Worm (Caenorhabditis elegans) whole organism, L1 larva: Measurements from ENCODE around the gene EGAP5.1.

Source experiments
- C34B4.2 ChIP-seq: sonication (generic microtip); optimal IDR thresholded peaks from 2 replicates; lab custom pipeline; 2017; ENCODE audit warnings: mild to moderate bottlenecking, missing genetic modification characterization, missing compliant biosample characterization
- alr-1 ChIP-seq: fragments of 200-800 bp; sonication (Bioruptor generic); optimal IDR thresholded peaks from 2 replicates; lab custom pipeline; 2018; ENCODE audit warnings: borderline replicate concordance, mild to moderate bottlenecking, missing genetic modification characterization, missing compliant biosample characterization
- ama-1 ChIP-seq: fragments of 150-350 bp; optimal IDR thresholded peaks from 2 replicates; lab custom pipeline; 2014
- blmp-1 ChIP-seq: fragments of 150-350 bp; optimal IDR thresholded peaks from 2 replicates; lab custom pipeline; 2014; ENCODE audit warnings: missing biosample characterization, missing genetic modification characterization
- ceh-8 ChIP-seq: fragments of 200-800 bp; sonication (Bioruptor generic); optimal IDR thresholded peaks from 2 replicates; lab custom pipeline; 2018; ENCODE audit warnings: mild to moderate bottlenecking, missing genetic modification characterization, moderate library complexity, missing compliant biosample characterization
- ceh-82 ChIP-seq, 3 experiments: fragments of 150-350 bp in 1 of 3; sonication (generic microtip) in 2 of 3; optimal IDR thresholded peaks; 2 replicates each; lab custom pipeline; 2014 to 2017; ENCODE audit warnings: missing biosample characterization in 3 of 3, missing genetic modification characterization in 3 of 3
- ces-1 ChIP-seq: fragments of 150-350 bp; optimal IDR thresholded peaks from 2 replicates; lab custom pipeline; 2014; ENCODE audit warnings: missing biosample characterization, missing genetic modification reagents, missing genetic modification characterization
- dsc-1 ChIP-seq: sonication (generic microtip); optimal IDR thresholded peaks from 2 replicates; lab custom pipeline; 2016; ENCODE audit warnings: mild to moderate bottlenecking, missing genetic modification characterization, missing compliant biosample characterization
- efl-1 ChIP-seq, 4 experiments: fragments of 150-350 bp; optimal IDR thresholded peaks in 3 of 4; peaks in 1 of 4; 1 replicate in 1 of 4; 2 replicates in 3 of 4; lab custom pipeline; 2014; ENCODE audit warnings: missing biosample characterization in 2 of 4, missing genetic modification characterization in 2 of 4, missing genetic modification reagents in 2 of 4
- efl-3 ChIP-seq: fragments of 200-800 bp; sonication (Bioruptor generic); optimal IDR thresholded peaks from 2 replicates; lab custom pipeline; 2018; ENCODE audit warnings: mild to moderate bottlenecking, missing genetic modification characterization, missing compliant biosample characterization
- fkh-4 ChIP-seq: sonication (generic microtip); optimal IDR thresholded peaks from 2 replicates; lab custom pipeline; 2016; ENCODE audit warnings: missing compliant biosample characterization, missing genetic modification characterization, borderline replicate concordance
- fkh-8 ChIP-seq: sonication (generic microtip); optimal IDR thresholded peaks from 2 replicates; lab custom pipeline; 2016; ENCODE audit warnings: mild to moderate bottlenecking, missing genetic modification characterization, missing compliant biosample characterization
- fos-1 ChIP-seq: fragments of 150-350 bp; optimal IDR thresholded peaks from 2 replicates; lab custom pipeline; 2014; ENCODE audit warnings: missing biosample characterization, missing genetic modification characterization
- grh-1 ChIP-seq: fragments of 200-800 bp; sonication (Bioruptor generic); IDR thresholded peaks from 2 replicates; pipeline ENCODE4 v1.3.6; 2022; ENCODE audit warnings: missing genetic modification reagents, missing genetic modification characterization, missing compliant biosample characterization
- hlh-17 ChIP-seq: fragments of 200-800 bp; sonication (Bioruptor generic); optimal IDR thresholded peaks from 2 replicates; lab custom pipeline; 2018; ENCODE audit warnings: missing genetic modification characterization, mild to moderate bottlenecking, missing compliant biosample characterization, moderate library complexity, borderline replicate concordance
- irx-1 ChIP-seq: sonication (generic microtip); optimal IDR thresholded peaks from 2 replicates; lab custom pipeline; 2016; ENCODE audit warnings: missing genetic modification characterization, missing compliant biosample characterization
- isw-1 ChIP-seq: fragments of 200-800 bp; sonication (Bioruptor generic); IDR thresholded peaks from 2 replicates; pipeline ENCODE4 v1.3.6; 2022; ENCODE audit warnings: missing genetic modification characterization, missing compliant biosample characterization
- jun-1 ChIP-seq: fragments of 150-350 bp; optimal IDR thresholded peaks from 2 replicates; lab custom pipeline; 2014; ENCODE audit warnings: missing biosample characterization, missing genetic modification reagents, missing genetic modification characterization
- lin-13 ChIP-seq: fragments of 150-350 bp; optimal IDR thresholded peaks from 2 replicates; lab custom pipeline; 2014; ENCODE audit warnings: missing biosample characterization, missing genetic modification reagents, missing genetic modification characterization
- lin-14 ChIP-seq: fragments of 200-800 bp; sonication (Bioruptor generic); optimal IDR thresholded peaks from 2 replicates; lab custom pipeline; 2018; ENCODE audit warnings: mild to moderate bottlenecking, missing genetic modification characterization, moderate library complexity, missing compliant biosample characterization
- lin-15B ChIP-seq: fragments of 150-350 bp; sonication (generic microtip); optimal IDR thresholded peaks from 3 replicates; lab custom pipeline; 2014; ENCODE audit warnings: missing biosample characterization, missing genetic modification characterization
- lin-35 ChIP-seq, 2 experiments: fragments of 150-350 bp; optimal IDR thresholded peaks; 2 replicates each; lab custom pipeline; 2014; ENCODE audit warnings: missing biosample characterization in 2 of 2, missing genetic modification characterization in 2 of 2, missing genetic modification reagents in 2 of 2
- lin-39 ChIP-seq: fragments of 150-350 bp; optimal IDR thresholded peaks from 2 replicates; lab custom pipeline; 2014; ENCODE audit warnings: missing biosample characterization, missing genetic modification reagents, missing genetic modification characterization
- lir-3 ChIP-seq: sonication (generic microtip); optimal IDR thresholded peaks from 2 replicates; lab custom pipeline; 2016; ENCODE audit warnings: mild to moderate bottlenecking, missing genetic modification characterization, moderate library complexity, missing compliant biosample characterization; ENCODE audit not compliant: poor library complexity
- lsy-2 ChIP-seq, 2 experiments: fragments of 150-350 bp; optimal IDR thresholded peaks; 2 replicates each; lab custom pipeline; 2014; ENCODE audit warnings: missing biosample characterization in 2 of 2, missing genetic modification characterization in 2 of 2
- mdl-1 ChIP-seq, 2 experiments: fragments of 150-350 bp; optimal IDR thresholded peaks; 2 replicates each; lab custom pipeline; 2014 to 2017; ENCODE audit warnings: missing biosample characterization in 2 of 2, missing genetic modification characterization in 2 of 2, inconsistent platforms in 1 of 2
- mep-1 ChIP-seq: fragments of 150-350 bp; optimal IDR thresholded peaks from 2 replicates; lab custom pipeline; 2014; ENCODE audit warnings: missing biosample characterization, missing genetic modification characterization
- nhr-47 ChIP-seq: sonication (generic microtip); optimal IDR thresholded peaks from 2 replicates; lab custom pipeline; 2016; ENCODE audit warnings: mild to moderate bottlenecking, missing genetic modification characterization, moderate library complexity, missing compliant biosample characterization
- nhr-71 ChIP-seq: sonication (generic microtip); optimal IDR thresholded peaks from 2 replicates; lab custom pipeline; 2016; ENCODE audit warnings: mild to moderate bottlenecking, missing genetic modification characterization, moderate library complexity, missing compliant biosample characterization
- nhr-84 ChIP-seq: sonication (generic microtip); optimal IDR thresholded peaks from 2 replicates; lab custom pipeline; 2017; ENCODE audit warnings: missing biosample characterization, missing genetic modification characterization
- nhr-90 ChIP-seq: sonication (generic microtip); optimal IDR thresholded peaks from 2 replicates; lab custom pipeline; 2016; ENCODE audit warnings: mild to moderate bottlenecking, missing genetic modification characterization, missing compliant biosample characterization; ENCODE audit not compliant: poor library complexity
- pax-3 ChIP-seq: fragments of 200-800 bp; sonication (Bioruptor generic); optimal IDR thresholded peaks from 2 replicates; lab custom pipeline; 2018; ENCODE audit warnings: mild to moderate bottlenecking, missing genetic modification characterization, moderate library complexity, missing compliant biosample characterization
- sox-4 ChIP-seq: sonication (generic microtip); optimal IDR thresholded peaks from 2 replicates; lab custom pipeline; 2016; ENCODE audit warnings: missing genetic modification characterization, missing compliant biosample characterization
- sptf-1 ChIP-seq: fragments of 150-350 bp; optimal IDR thresholded peaks from 2 replicates; lab custom pipeline; 2014; ENCODE audit warnings: missing biosample characterization, missing genetic modification characterization
- swsn-7 ChIP-seq: sonication (generic microtip); optimal IDR thresholded peaks from 2 replicates; lab custom pipeline; 2016; ENCODE audit warnings: missing genetic modification characterization, missing compliant biosample characterization
- unc-30 ChIP-seq: sonication (generic microtip); optimal IDR thresholded peaks from 2 replicates; lab custom pipeline; 2017; ENCODE audit warnings: missing biosample characterization, missing genetic modification characterization
- unc-86 ChIP-seq: sonication (generic microtip); optimal IDR thresholded peaks from 2 replicates; lab custom pipeline; 2016; ENCODE audit warnings: missing genetic modification characterization, missing compliant biosample characterization
- unc-98 ChIP-seq: fragments of 200-800 bp; sonication (Bioruptor generic); IDR thresholded peaks from 2 replicates; pipeline ENCODE4 v1.3.6; 2022; ENCODE audit warnings: missing genetic modification characterization, missing compliant biosample characterization
- vab-15 ChIP-seq: sonication (generic microtip); optimal IDR thresholded peaks from 2 replicates; lab custom pipeline; 2017; ENCODE audit warnings: missing genotype, mild to moderate bottlenecking, missing genetic modification characterization, missing compliant biosample characterization
- ztf-11 ChIP-seq, 2 experiments: sonication (generic microtip); optimal IDR thresholded peaks; 2 replicates each; lab custom pipeline; 2016 to 2017; ENCODE audit warnings: missing genetic modification characterization in 2 of 2, missing biosample characterization in 1 of 2, missing compliant biosample characterization in 1 of 2
- ztf-4 ChIP-seq: fragments of 150-350 bp; optimal IDR thresholded peaks from 2 replicates; lab custom pipeline; 2014; ENCODE audit warnings: missing biosample characterization, missing genetic modification characterization

EGAP5.1 gene

ce11 chrX:5150389-5150788, 12.5 kb upstream of the EGAP5.1 start, which contains the start of gene dpy-8:
TSS of gene dpy-8 (minus strand) at chrX:5150476.
- TF ChIP-seq blmp-1 (tag; lab: Kevin White, UChicago) (peak; percentile 100), lin-35 (GFP tag; optimal IDR thresholded peaks at IDR 0.05; lab: Kevin White, UChicago) (no peak)

- TF ChIP-seq ztf-4 (tag; lab: Kevin White, UChicago) (no peak), nhr-71 (tag; lab: Kevin White, UChicago) (peak; percentile 30), dsc-1 (tag; lab: Kevin White, UChicago) (peak; percentile 90), irx-1 (tag; lab: Kevin White, UChicago) (no peak), nhr-47 (tag; lab: Kevin White, UChicago) (peak; percentile 4), fos-1 (tag; lab: Kevin White, UChicago) (no peak), nhr-90 (tag; lab: Kevin White, UChicago) (no peak), ceh-82 (tag; optimal IDR thresholded peaks at IDR 0.05; lab: Kevin White, UChicago) (no peak), swsn-7 (tag; lab: Kevin White, UChicago) (no peak), efl-3 (GFP tag; lab: Kevin White, UChicago) (no peak), pax-3 (tag; lab: Kevin White, UChicago) (peak; percentile 48), unc-86 (tag; lab: Kevin White, UChicago) (no peak), lin-39 (no peak), jun-1 (no peak), ama-1 (lab: Kevin White, UChicago) (no peak), fkh-8 (tag; lab: Kevin White, UChicago) (peak; percentile 58), ceh-8 (GFP tag; lab: Kevin White, UChicago) (no peak), ztf-11 (tag; optimal IDR thresholded peaks at IDR 0.05; lab: Kevin White, UChicago) (no peak), isw-1 (no peak)
These were observed 11.5 kb upstream of the EGAP5.1 start for ce11 chrX:5151403-5151802.

ce11 chrX:5151866-5152265, 11.0 kb upstream of the EGAP5.1 start:
- TF ChIP-seq ceh-82 (tag; optimal IDR thresholded peaks at IDR 0.05; lab: Kevin White, UChicago): no peak

- TF ChIP-seq nhr-90 (tag; lab: Kevin White, UChicago): no peak
- TF ChIP-seq nhr-71 (tag; lab: Kevin White, UChicago): peak; percentile 37
- TF ChIP-seq efl-1 (optimal IDR thresholded peaks at IDR 0.05; lab: Kevin White, UChicago): no peak
- no peak for TF ChIP-seq efl-1 (GFP tag; optimal IDR thresholded peaks at IDR 0.05 in 1 of 2; lab: Kevin White, UChicago)
- TF ChIP-seq nhr-47 (tag; lab: Kevin White, UChicago): peak; percentile 21
- TF ChIP-seq vab-15 (tag; lab: Kevin White, UChicago): no peak
- peak; percentile 34 for TF ChIP-seq sox-4 (tag; lab: Kevin White, UChicago)
- no peak for TF ChIP-seq ceh-8 (GFP tag; lab: Kevin White, UChicago)
- TF ChIP-seq C34B4.2 (tag; lab: Kevin White, UChicago): no peak
- TF ChIP-seq fkh-8 (tag; lab: Kevin White, UChicago): peak; percentile 56
- TF ChIP-seq dsc-1 (tag; lab: Kevin White, UChicago): peak; percentile 68
- no peak for TF ChIP-seq swsn-7 (tag; lab: Kevin White, UChicago)
- TF ChIP-seq ces-1 (GFP tag; lab: Kevin White, UChicago): no peak
These were observed 9.9 kb upstream of the EGAP5.1 start for ce11 chrX:5152931-5153330.

ce11 chrX:5154278-5154677, 8.6 kb upstream of the EGAP5.1 start, which contains the start of gene C31H2.3:
TSS of gene C31H2.3 (minus strand) at chrX:5154378.
- TF ChIP-seq mep-1 (tag; lab: Kevin White, UChicago): no peak
- TF ChIP-seq nhr-84 (tag; lab: Kevin White, UChicago): no peak
- TF ChIP-seq lin-14 (GFP tag; lab: Kevin White, UChicago): no peak
- TF ChIP-seq blmp-1 (tag; lab: Kevin White, UChicago): no peak
- no peak for TF ChIP-seq lin-13 (GFP tag; lab: Kevin White, UChicago)
- no peak for TF ChIP-seq nhr-47 (tag; lab: Kevin White, UChicago)
- TF ChIP-seq efl-1 (optimal IDR thresholded peaks at IDR 0.05; lab: Kevin White, UChicago): no peak
- no peak for TF ChIP-seq efl-1 (GFP tag; optimal IDR thresholded peaks at IDR 0.05 in 1 of 2; lab: Kevin White, UChicago)
- no peak for TF ChIP-seq unc-98 (GFP tag; lab: Robert Waterston, UW)
- TF ChIP-seq unc-30 (tag; lab: Kevin White, UChicago): no peak
- no peak for TF ChIP-seq alr-1 (tag; lab: Kevin White, UChicago)
- TF ChIP-seq mdl-1 (tag; optimal IDR thresholded peaks at IDR 0.05; lab: Kevin White, UChicago): no peak
- no peak for TF ChIP-seq lir-3 (tag; lab: Kevin White, UChicago)
- no peak for TF ChIP-seq fkh-4 (tag; lab: Kevin White, UChicago)
- no peak for TF ChIP-seq hlh-17 (GFP tag; lab: Kevin White, UChicago)
- no peak for TF ChIP-seq sptf-1
- TF ChIP-seq lsy-2 (tag; optimal IDR thresholded peaks at IDR 0.05; lab: Kevin White, UChicago): no peak
- no peak for TF ChIP-seq lin-15B
- TF ChIP-seq grh-1 (GFP tag; lab: Robert Waterston, UW): no peak
- no peak for TF ChIP-seq fkh-8 (tag; lab: Kevin White, UChicago)
- no peak for TF ChIP-seq nhr-90 (tag; lab: Kevin White, UChicago)
